Worm (Caenorhabditis elegans) whole organism, L3 larva: Measurements from ENCODE around the gene Y41C4A.9.

ENCODE experiments used
- ZK546.5 ChIP-seq: sonication (generic microtip); optimal IDR thresholded peaks from 2 replicates; lab custom pipeline; 2017; ENCODE audit warnings: missing biosample characterization, missing genetic modification characterization
- ama-1 ChIP-seq: fragments of 150-350 bp; optimal IDR thresholded peaks from 2 replicates; lab custom pipeline; 2018
- ceh-16 ChIP-seq: sonication (generic microtip); optimal IDR thresholded peaks from 2 replicates; lab custom pipeline; 2017; ENCODE audit warnings: missing biosample characterization, missing genetic modification characterization
- egl-27 ChIP-seq: sonication (generic microtip); optimal IDR thresholded peaks from 4 replicates; lab custom pipeline; 2017; ENCODE audit warnings: missing biosample characterization, missing genetic modification reagents, missing genetic modification characterization
- hmg-11 ChIP-seq: sonication (generic microtip); optimal IDR thresholded peaks from 2 replicates; lab custom pipeline; 2016; ENCODE audit warnings: missing genetic modification characterization, missing compliant biosample characterization
- jun-1 ChIP-seq: fragments of 150-350 bp; optimal IDR thresholded peaks from 2 replicates; lab custom pipeline; 2014; ENCODE audit warnings: missing biosample characterization, missing genetic modification reagents, missing genetic modification characterization
- lin-15B ChIP-seq: fragments of 150-350 bp; optimal IDR thresholded peaks from 2 replicates; lab custom pipeline; 2014; ENCODE audit warnings: missing biosample characterization, missing genetic modification characterization
- lin-39 ChIP-seq: fragments of 150-350 bp; optimal IDR thresholded peaks from 2 replicates; lab custom pipeline; 2018; ENCODE audit warnings: missing biosample characterization, missing genetic modification reagents, missing genetic modification characterization
- mdl-1 ChIP-seq: fragments of 150-350 bp; optimal IDR thresholded peaks from 2 replicates; lab custom pipeline; 2014; ENCODE audit warnings: missing biosample characterization, missing genetic modification characterization
- nhr-12 ChIP-seq: fragments of 150-350 bp; optimal IDR thresholded peaks from 2 replicates; lab custom pipeline; 2014; ENCODE audit warnings: missing biosample characterization, missing genetic modification characterization
- nhr-237 ChIP-seq: fragments of 150-350 bp; optimal IDR thresholded peaks from 2 replicates; lab custom pipeline; 2014; ENCODE audit warnings: missing biosample characterization, missing genetic modification characterization
- nhr-28 ChIP-seq: fragments of 150-350 bp; optimal IDR thresholded peaks from 2 replicates; lab custom pipeline; 2014; ENCODE audit warnings: missing biosample characterization, missing genetic modification characterization
- nhr-77 ChIP-seq: fragments of 150-350 bp; optimal IDR thresholded peaks from 2 replicates; lab custom pipeline; 2014; ENCODE audit warnings: missing biosample characterization, missing genetic modification characterization
- zag-1 ChIP-seq: fragments of 150-350 bp; optimal IDR thresholded peaks from 2 replicates; lab custom pipeline; 2014; ENCODE audit warnings: missing biosample characterization, missing genetic modification characterization

DNA sequence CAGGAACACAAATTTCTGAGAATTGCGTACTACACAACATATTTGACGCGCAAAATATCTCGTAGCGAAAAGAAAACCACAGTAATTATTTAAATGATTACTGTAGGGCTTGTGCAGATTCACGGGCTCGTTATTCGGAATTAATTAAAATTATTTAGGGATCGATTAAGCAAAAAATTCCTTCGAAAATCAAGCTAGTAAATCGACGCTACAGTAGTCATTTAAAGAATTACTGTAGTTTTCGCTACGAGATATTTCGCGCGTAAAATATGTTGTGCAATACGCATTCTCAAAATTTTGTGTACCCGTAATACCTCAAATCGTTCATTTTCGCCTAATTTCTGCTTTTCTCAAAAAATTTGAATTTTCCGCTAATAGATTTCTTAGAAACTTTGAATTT lies 32.4 kb upstream of the Y41C4A.9 start:
- TF ChIP-seq nhr-12, result no peak
- no peak for TF ChIP-seq ZK546.5 (tag; lab: Kevin White, UChicago)
- no peak for TF ChIP-seq mdl-1 (tag; lab: Kevin White, UChicago)
- no peak for TF ChIP-seq egl-27
- no peak for TF ChIP-seq jun-1 (tag; lab: Kevin White, UChicago)
- TF ChIP-seq nhr-28, result no peak
- no peak for TF ChIP-seq ceh-16
- TF ChIP-seq ama-1 (lab: Kevin White, UChicago), result no peak
- no peak for TF ChIP-seq hmg-11 (tag; lab: Kevin White, UChicago)
- no peak for TF ChIP-seq lin-15B
- TF ChIP-seq nhr-237 (tag; lab: Kevin White, UChicago), result no peak
- TF ChIP-seq zag-1 (tag; lab: Kevin White, UChicago), result no peak
- no peak for TF ChIP-seq lin-39 (tag; lab: Kevin White, UChicago)
- TF ChIP-seq nhr-77 (tag; lab: Kevin White, UChicago), result no peak
